Worm (Caenorhabditis elegans): ENCODE measurements around the gene pygo-1.
"Not testable (repeated sequence)": the region's sequence is repeated elsewhere in the genome, so short reads cannot be mapped to it uniquely, and the experiment has no call there.

Gene pygo-1

DNA sequence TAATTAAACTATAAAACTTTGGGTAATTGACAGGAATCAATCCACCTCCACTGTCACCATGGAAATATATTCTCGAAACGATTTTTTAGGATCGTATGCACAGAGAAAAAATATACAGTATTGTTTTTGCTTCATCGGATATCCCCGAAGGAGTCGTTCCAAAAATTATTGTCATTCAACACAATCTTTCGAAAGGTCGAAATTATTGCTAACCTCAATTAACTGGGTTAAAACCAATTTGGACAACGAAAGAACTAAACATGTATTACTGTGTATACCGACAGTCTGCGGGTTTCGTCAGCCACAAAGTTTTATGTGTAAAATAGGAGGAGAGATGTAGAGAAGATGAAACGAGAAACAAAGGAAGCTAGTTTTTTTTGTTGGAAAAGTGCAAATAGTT, 19.8 kb upstream of the pygo-1 start (continued):
- TF ChIP-seq madf-9 (GFP tag; conservative IDR thresholded peaks at IDR 0.05), result no peak
- no peak for TF ChIP-seq unc-39 (tag; optimal IDR thresholded peaks at IDR 0.05)
- peak; percentile 80 for TF ChIP-seq snpc-4 (tag; optimal IDR thresholded peaks at IDR 0.05)
- TF ChIP-seq ceh-62 (tag; optimal IDR thresholded peaks at IDR 0.05), result no peak
- peak; percentile 25 for TF ChIP-seq dve-1 (tag; optimal IDR thresholded peaks at IDR 0.05; ENCODE audit: insufficient read depth)
- TF ChIP-seq F49E8.2 (tag; optimal IDR thresholded peaks at IDR 0.05; ENCODE audit: borderline replicate concordance), result peak; percentile 1
- TF ChIP-seq F37D6.2 (tag; optimal IDR thresholded peaks at IDR 0.05), result no peak
- TF ChIP-seq hlh-11 (tag; optimal IDR thresholded peaks at IDR 0.05), result peak; percentile 5
- peak; percentile 29 for TF ChIP-seq unc-130 (GFP tag; optimal IDR thresholded peaks at IDR 0.05)
- 0 out of 2 replicates have a peak, but pooled peaks have one; percentile 35 for TF ChIP-seq Y105C5A.15 (GFP tag; IDR thresholded peaks at IDR 0.05)
- TF ChIP-seq ceh-28 (tag; optimal IDR thresholded peaks at IDR 0.05), result no peak
- TF ChIP-seq mxl-2 (GFP tag; conservative IDR thresholded peaks at IDR 0.05), result no peak
- TF ChIP-seq spr-3 (GFP tag; optimal IDR thresholded peaks at IDR 0.05), result no peak
- TF ChIP-seq lin-1 (GFP tag; IDR thresholded peaks at IDR 0.05), result no peak
- TF ChIP-seq nhr-102 (tag; optimal IDR thresholded peaks at IDR 0.05), result peak; percentile 50
- no peak for TF ChIP-seq nhr-48 (tag; optimal IDR thresholded peaks at IDR 0.05)
- TF ChIP-seq attf-4 (tag; optimal IDR thresholded peaks at IDR 0.05), result no peak
- TF ChIP-seq mdl-1 (tag; optimal IDR thresholded peaks at IDR 0.05), result no peak
- TF ChIP-seq ama-1 (optimal IDR thresholded peaks at IDR 0.05), result no peak
- peak; percentile 47 for TF ChIP-seq T26A8.4 (GFP tag; IDR thresholded peaks at IDR 0.05)
- TF ChIP-seq lim-7 (GFP tag; IDR thresholded peaks at IDR 0.05), result no peak
- no peak for TF ChIP-seq sdz-12 (GFP tag; optimal IDR thresholded peaks at IDR 0.05)
- no peak for TF ChIP-seq lin-13 (GFP tag; optimal IDR thresholded peaks at IDR 0.05)
- peak; percentile 97 for TF ChIP-seq snpc-1.2 (GFP tag; IDR thresholded peaks at IDR 0.05)
- TF ChIP-seq vab-7 (GFP tag; IDR thresholded peaks at IDR 0.05), result no peak

ce11 chrIV:5064961-5065360, 18.1 kb upstream of the pygo-1 start, which contains the start of gene msp-53:
msp-53 (minus strand) TSS chrIV:5065061.
- not testable (repeated sequence) for TF ChIP-seq jun-1 (tag; optimal IDR thresholded peaks at IDR 0.05); lim-7 (GFP tag; IDR thresholded peaks at IDR 0.05); Y105C5A.15 (GFP tag; IDR thresholded peaks at IDR 0.05)

DNA sequence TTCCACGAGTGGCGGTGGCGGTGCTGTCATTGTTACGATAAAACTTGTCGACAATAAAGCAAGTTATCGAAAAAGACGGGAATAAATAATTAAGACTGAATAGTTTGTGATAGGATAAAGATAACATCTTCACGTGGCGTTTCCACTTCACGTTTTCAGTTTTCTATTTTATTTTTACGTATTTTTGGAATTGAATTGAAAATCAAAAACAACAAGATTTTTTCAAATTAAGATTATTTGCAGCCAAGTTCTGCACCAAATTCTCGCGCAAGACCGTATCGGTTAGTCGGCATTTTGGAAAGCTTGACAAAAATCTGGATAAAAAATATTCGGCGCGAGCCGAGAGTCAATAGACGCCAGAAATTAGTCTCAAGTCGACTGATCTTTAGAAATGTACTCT, 16.2 kb upstream of the pygo-1 start, which contains the start of gene ttbk-2.2:
TSS of gene ttbk-2.2 (minus strand) at position 101 of the 400 bp plus-strand sequence.
- not testable (repeated sequence) for TF ChIP-seq dmd-6 (GFP tag; IDR thresholded peaks at IDR 0.05); dmd-8 (GFP tag; IDR thresholded peaks at IDR 0.05); egl-27 (tag; optimal IDR thresholded peaks at IDR 0.05)

ce11 chrIV:5068541-5068940, 14.6 kb upstream of the pygo-1 start, which contains the start of the genes R13H9.6 and rmd-6:
R13H9.6 (minus strand) TSS chrIV:5068641.
rmd-6 (plus strand) TSS chrIV:5068845.
- not testable (repeated sequence) for TF ChIP-seq lir-3 (tag; optimal IDR thresholded peaks at IDR 0.05); egl-43 (GFP tag; IDR thresholded peaks at IDR 0.05); set-16 (GFP tag; IDR thresholded peaks at IDR 0.05)

- not testable (repeated sequence) for TF ChIP-seq madf-9 (GFP tag; conservative IDR thresholded peaks at IDR 0.05); hlh-11 (tag; optimal IDR thresholded peaks at IDR 0.05); lim-7 (GFP tag; IDR thresholded peaks at IDR 0.05)
These were observed 12.5 kb upstream of the pygo-1 start, which contains the start of gene C02B10.6 for ce11 chrIV:5070593-5070992. C02B10.6 (plus strand) TSS chrIV:5070893.
